Worm (Caenorhabditis elegans) whole organism, L1 larva: ENCODE measurements around the gene daf-10.
A peak's percentile ranks its signal among the peaks of the same experiment; 100 is the strongest.

ENCODE experiments used
- C04F5.9 ChIP-seq: sonication (generic microtip); optimal IDR thresholded peaks from 2 replicates; lab custom pipeline; 2016; ENCODE audit warnings: missing genetic modification characterization, missing compliant biosample characterization
- C16A3.4 ChIP-seq: fragments of 150-350 bp; optimal IDR thresholded peaks from 2 replicates; lab custom pipeline; 2014; ENCODE audit warnings: missing biosample characterization, missing genetic modification characterization
- ama-1 ChIP-seq: fragments of 150-350 bp; optimal IDR thresholded peaks from 2 replicates; lab custom pipeline; 2014
- blmp-1 ChIP-seq: fragments of 150-350 bp; optimal IDR thresholded peaks from 2 replicates; lab custom pipeline; 2014; ENCODE audit warnings: missing biosample characterization, missing genetic modification characterization
- ceh-8 ChIP-seq: fragments of 200-800 bp; sonication (Bioruptor generic); optimal IDR thresholded peaks from 2 replicates; lab custom pipeline; 2018; ENCODE audit warnings: mild to moderate bottlenecking, missing genetic modification characterization, moderate library complexity, missing compliant biosample characterization
- ceh-88 ChIP-seq: fragments of 200-800 bp; sonication (Bioruptor generic); IDR thresholded peaks from 2 replicates; pipeline ENCODE4 v1.3.6; 2022; ENCODE audit warnings: missing genetic modification characterization, missing compliant biosample characterization
- ceh-90 ChIP-seq: sonication (generic microtip); optimal IDR thresholded peaks from 2 replicates; lab custom pipeline; 2016; ENCODE audit warnings: missing genetic modification characterization, missing compliant biosample characterization
- dpl-1 ChIP-seq, 3 experiments: fragments of 150-350 bp in 2 of 3; sonication (generic microtip) in 1 of 3; optimal IDR thresholded peaks; 2 replicates each; lab custom pipeline; 2014 to 2017; ENCODE audit warnings: missing biosample characterization in 3 of 3, missing genetic modification characterization in 3 of 3, missing genetic modification reagents in 3 of 3
- efl-1 ChIP-seq, 4 experiments: fragments of 150-350 bp; optimal IDR thresholded peaks in 3 of 4; peaks in 1 of 4; 1 replicate in 1 of 4; 2 replicates in 3 of 4; lab custom pipeline; 2014; ENCODE audit warnings: missing biosample characterization in 2 of 4, missing genetic modification characterization in 2 of 4, missing genetic modification reagents in 2 of 4
- elt-3 ChIP-seq, 6 experiments: fragments of 150-350 bp in 1 of 6; sonication (generic microtip); optimal IDR thresholded peaks; 2 replicates each; lab custom pipeline; 2017 to 2018; ENCODE audit warnings: missing biosample characterization in 6 of 6, missing genetic modification characterization in 6 of 6, inconsistent platforms in 1 of 6
- grh-1 ChIP-seq: fragments of 200-800 bp; sonication (Bioruptor generic); IDR thresholded peaks from 2 replicates; pipeline ENCODE4 v1.3.6; 2022; ENCODE audit warnings: missing genetic modification reagents, missing genetic modification characterization, missing compliant biosample characterization
- hlh-17 ChIP-seq: fragments of 200-800 bp; sonication (Bioruptor generic); optimal IDR thresholded peaks from 2 replicates; lab custom pipeline; 2018; ENCODE audit warnings: missing genetic modification characterization, mild to moderate bottlenecking, missing compliant biosample characterization, moderate library complexity, borderline replicate concordance
- isw-1 ChIP-seq: fragments of 200-800 bp; sonication (Bioruptor generic); IDR thresholded peaks from 2 replicates; pipeline ENCODE4 v1.3.6; 2022; ENCODE audit warnings: missing genetic modification characterization, missing compliant biosample characterization
- lin-14 ChIP-seq: fragments of 200-800 bp; sonication (Bioruptor generic); optimal IDR thresholded peaks from 2 replicates; lab custom pipeline; 2018; ENCODE audit warnings: mild to moderate bottlenecking, missing genetic modification characterization, moderate library complexity, missing compliant biosample characterization
- lin-35 ChIP-seq, 2 experiments: fragments of 150-350 bp; optimal IDR thresholded peaks; 2 replicates each; lab custom pipeline; 2014; ENCODE audit warnings: missing biosample characterization in 2 of 2, missing genetic modification characterization in 2 of 2, missing genetic modification reagents in 2 of 2
- lsy-2 ChIP-seq, 2 experiments: fragments of 150-350 bp; optimal IDR thresholded peaks; 2 replicates each; lab custom pipeline; 2014; ENCODE audit warnings: missing biosample characterization in 2 of 2, missing genetic modification characterization in 2 of 2
- mdl-1 ChIP-seq, 2 experiments: fragments of 150-350 bp; optimal IDR thresholded peaks; 2 replicates each; lab custom pipeline; 2014 to 2017; ENCODE audit warnings: missing biosample characterization in 2 of 2, missing genetic modification characterization in 2 of 2, inconsistent platforms in 1 of 2
- mef-2 ChIP-seq: fragments of 150-350 bp; optimal IDR thresholded peaks from 2 replicates; lab custom pipeline; 2014; ENCODE audit warnings: missing biosample characterization, missing genetic modification characterization
- mep-1 ChIP-seq: fragments of 150-350 bp; optimal IDR thresholded peaks from 2 replicates; lab custom pipeline; 2014; ENCODE audit warnings: missing biosample characterization, missing genetic modification characterization
- nhr-19 ChIP-seq: fragments of 200-800 bp; sonication (Bioruptor generic); conservative IDR thresholded peaks from 2 replicates; pipeline ENCODE4 v1.3.6; 2022; ENCODE audit warnings: missing genetic modification characterization, missing compliant biosample characterization
- nhr-20 ChIP-seq: sonication (generic microtip); optimal IDR thresholded peaks from 2 replicates; lab custom pipeline; 2016; ENCODE audit warnings: mild to moderate bottlenecking, missing genetic modification characterization, missing compliant biosample characterization
- nhr-28 ChIP-seq: fragments of 150-350 bp; optimal IDR thresholded peaks from 2 replicates; lab custom pipeline; 2014; ENCODE audit warnings: missing biosample characterization, missing genetic modification characterization
- nhr-71 ChIP-seq: sonication (generic microtip); optimal IDR thresholded peaks from 2 replicates; lab custom pipeline; 2016; ENCODE audit warnings: mild to moderate bottlenecking, missing genetic modification characterization, moderate library complexity, missing compliant biosample characterization
- nhr-85 ChIP-seq: sonication (generic microtip); peaks from one replicate; lab custom pipeline; 2016; ENCODE audit warnings: missing genetic modification characterization, inconsistent platforms, missing compliant biosample characterization
- nhr-90 ChIP-seq: sonication (generic microtip); optimal IDR thresholded peaks from 2 replicates; lab custom pipeline; 2016; ENCODE audit warnings: mild to moderate bottlenecking, missing genetic modification characterization, missing compliant biosample characterization; ENCODE audit not compliant: poor library complexity
- pax-3 ChIP-seq: fragments of 200-800 bp; sonication (Bioruptor generic); optimal IDR thresholded peaks from 2 replicates; lab custom pipeline; 2018; ENCODE audit warnings: mild to moderate bottlenecking, missing genetic modification characterization, moderate library complexity, missing compliant biosample characterization
- rnt-1 ChIP-seq: sonication (generic microtip); optimal IDR thresholded peaks from 2 replicates; lab custom pipeline; 2016; ENCODE audit warnings: mild to moderate bottlenecking, missing genetic modification characterization, moderate library complexity, missing compliant biosample characterization
- skn-1 ChIP-seq: fragments of 150-350 bp; optimal IDR thresholded peaks from 2 replicates; lab custom pipeline; 2014; ENCODE audit warnings: missing biosample characterization, missing genetic modification characterization
- snu-23 ChIP-seq: sonication (generic microtip); optimal IDR thresholded peaks from 2 replicates; lab custom pipeline; 2016; ENCODE audit warnings: missing genetic modification characterization, missing compliant biosample characterization
- sptf-1 ChIP-seq: fragments of 150-350 bp; optimal IDR thresholded peaks from 2 replicates; lab custom pipeline; 2014; ENCODE audit warnings: missing biosample characterization, missing genetic modification characterization
- tbx-2 ChIP-seq: sonication (generic microtip); optimal IDR thresholded peaks from 2 replicates; lab custom pipeline; 2016; ENCODE audit warnings: missing genetic modification characterization, missing compliant biosample characterization
- unc-30 ChIP-seq: sonication (generic microtip); optimal IDR thresholded peaks from 2 replicates; lab custom pipeline; 2017; ENCODE audit warnings: missing biosample characterization, missing genetic modification characterization
- xbp-1 ChIP-seq: sonication (generic microtip); optimal IDR thresholded peaks from 2 replicates; lab custom pipeline; 2016; ENCODE audit warnings: missing genetic modification characterization, missing compliant biosample characterization

daf-10 gene

DNA sequence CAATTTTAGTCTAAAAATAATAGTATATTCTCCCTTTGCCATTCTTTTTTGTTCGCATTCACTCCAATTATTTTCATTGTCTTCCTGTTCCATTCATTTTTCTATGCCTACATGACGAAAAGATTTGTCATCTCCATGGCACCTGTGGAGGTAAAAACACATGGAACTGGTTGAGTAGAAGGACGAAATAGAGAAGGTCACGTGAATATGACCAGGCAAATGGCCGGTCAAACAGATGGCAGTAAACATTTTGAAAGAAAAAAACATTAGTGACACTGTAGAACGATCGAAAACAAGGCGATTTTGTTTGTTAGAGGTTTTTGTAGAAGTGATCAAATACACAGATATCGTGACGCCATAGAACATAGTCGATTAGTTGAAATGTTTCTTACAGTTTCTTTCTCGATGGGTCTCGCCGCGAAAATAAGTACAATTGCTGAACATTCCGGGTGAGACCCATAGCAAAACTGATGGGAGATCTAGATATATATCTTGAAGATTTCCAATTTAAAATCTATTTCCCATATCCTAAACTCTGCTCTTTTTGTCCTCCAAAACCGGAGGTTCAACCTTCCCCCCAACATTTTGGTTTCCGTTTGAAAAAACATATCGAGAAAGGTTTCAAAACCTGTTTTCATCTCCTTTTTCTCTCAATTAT is 55.3 kb downstream of the daf-10 start:
- TF ChIP-seq pax-3 (tag; lab: Kevin White, UChicago) = no peak
- no peak for TF ChIP-seq hlh-17 (GFP tag; lab: Kevin White, UChicago)
- peak; percentile 96 for TF ChIP-seq nhr-85
- peak; percentile 16 for TF ChIP-seq tbx-2 (tag; lab: Kevin White, UChicago)
- peak in 2 of 6 experiments; percentile 10 to 55 for TF ChIP-seq elt-3 (tag; optimal IDR thresholded peaks at IDR 0.05; lab: Kevin White, UChicago)
- TF ChIP-seq nhr-71 (tag; lab: Kevin White, UChicago) = peak; percentile 43
- TF ChIP-seq mdl-1 (tag; optimal IDR thresholded peaks at IDR 0.05; lab: Kevin White, UChicago) = peak in 1 of 2 experiments; percentile 72
- peak; percentile 67 for TF ChIP-seq nhr-20
- TF ChIP-seq mef-2 (tag; lab: Kevin White, UChicago) = no peak
- no peak for TF ChIP-seq sptf-1 (tag; lab: Kevin White, UChicago)
- TF ChIP-seq unc-30 = no peak
- TF ChIP-seq skn-1 (tag; lab: Kevin White, UChicago) = peak; percentile 40
- TF ChIP-seq C04F5.9 (tag; lab: Kevin White, UChicago) = no peak
- peak; percentile 72 for TF ChIP-seq lin-14 (GFP tag; lab: Kevin White, UChicago)
- TF ChIP-seq mep-1 = peak; percentile 56
- TF ChIP-seq C16A3.4 (tag; lab: Kevin White, UChicago) = peak; percentile 38
- TF ChIP-seq lsy-2 (tag; optimal IDR thresholded peaks at IDR 0.05; lab: Kevin White, UChicago) = peak; percentile 7 to 26
- peak; percentile 4 for TF ChIP-seq xbp-1 (tag; lab: Kevin White, UChicago)
- no peak for TF ChIP-seq nhr-28 (tag; lab: Kevin White, UChicago)
- TF ChIP-seq snu-23 = peak; percentile 65
- TF ChIP-seq blmp-1 (tag; lab: Kevin White, UChicago) = peak; percentile 34
- peak; percentile 47 for TF ChIP-seq nhr-90 (tag; lab: Kevin White, UChicago)
- no peak for TF ChIP-seq ceh-90 (tag; lab: Kevin White, UChicago)
- peak in 1 of 2 experiments; percentile 50 for TF ChIP-seq lin-35 (GFP tag; optimal IDR thresholded peaks at IDR 0.05; lab: Kevin White, UChicago)
- TF ChIP-seq nhr-19 (GFP tag; lab: Robert Waterston, UW) = peak; percentile 29; the same call in 1 of the 2 replicates
- TF ChIP-seq grh-1 (GFP tag; lab: Robert Waterston, UW) = peak; percentile 66
- TF ChIP-seq isw-1 (GFP tag; lab: Robert Waterston, UW) = no peak
- TF ChIP-seq efl-1 (optimal IDR thresholded peaks at IDR 0.05; lab: Kevin White, UChicago) = peak in 1 of 2 experiments; percentile 10
- TF ChIP-seq efl-1 (GFP tag; optimal IDR thresholded peaks at IDR 0.05 in 1 of 2; lab: Kevin White, UChicago) = peak in 1 of 2 experiments; percentile 85
- TF ChIP-seq dpl-1 (GFP tag; optimal IDR thresholded peaks at IDR 0.05; lab: Kevin White, UChicago) = peak in 1 of 3 experiments; percentile 22
- TF ChIP-seq ceh-88 (GFP tag; lab: Robert Waterston, UW) = 0 out of 2 replicates have a peak, but pooled peaks have one; percentile 18

DNA sequence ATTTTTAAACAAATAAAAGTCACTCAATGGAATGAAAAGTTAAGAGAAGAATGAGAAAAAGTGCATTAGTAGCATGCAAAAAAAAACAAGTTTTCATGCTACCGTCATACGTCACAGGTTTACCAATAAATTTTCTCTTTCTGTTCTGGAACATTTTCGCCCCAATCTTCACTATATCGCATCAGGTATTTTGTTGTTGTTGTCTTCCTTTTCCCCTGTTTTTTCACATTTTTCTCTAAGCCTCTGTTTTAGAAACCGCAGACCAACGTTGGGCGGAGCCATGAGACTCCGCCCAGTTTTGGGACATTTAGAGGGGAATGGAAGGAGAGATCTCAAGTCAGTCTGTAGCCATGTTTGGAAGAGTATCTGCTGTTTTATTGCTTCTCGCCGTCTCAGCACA is 57.7 kb downstream of the daf-10 start, which contains the start of gene msa-1:
Gene msa-1 (plus strand): TSS at position 301 of the 400 bp plus-strand sequence.
- TF ChIP-seq lin-14 (GFP tag; lab: Kevin White, UChicago) (peak; percentile 5), blmp-1 (tag; lab: Kevin White, UChicago) (peak; percentile 35), snu-23 (no peak), mep-1 (peak; percentile 31), ceh-8 (GFP tag; lab: Kevin White, UChicago) (no peak), tbx-2 (tag; lab: Kevin White, UChicago) (no peak), ama-1 (lab: Kevin White, UChicago) (peak; percentile 33), rnt-1 (tag; lab: Kevin White, UChicago) (peak; percentile 16)
